Fruit fly (Drosophila melanogaster): ENCODE measurements around the gene Naa30B.

The Naa30B gene

dm6 chr3L:1488592-1489183, 16.8 kb upstream of the Naa30B start (continued):
- TF ChIP-seq Opbp (GFP tag; IDR thresholded peaks at IDR 0.05; ENCODE audit: partially characterized antibody) (peak; percentile 86), bbx (GFP tag; IDR thresholded peaks at IDR 0.05; ENCODE audit: partially characterized antibody) (peak; percentile 91), ab (GFP tag; optimal IDR thresholded peaks at IDR 0.05) (no peak), Mrtf (GFP tag; IDR thresholded peaks at IDR 0.05) (no peak), chm (GFP tag; IDR thresholded peaks at IDR 0.05) (0 out of 2 replicates have a peak, but pooled peaks have one; percentile 35), Ets65A (GFP tag) (peak; percentile 27), Nf-YA (GFP tag; IDR thresholded peaks at IDR 0.05) (0 out of 2 replicates have a peak, but pooled peaks have one; percentile 23), inv (GFP tag; IDR thresholded peaks at IDR 0.05; ENCODE audit: partially characterized antibody) (peak; percentile 58), HLH4C (GFP tag; IDR thresholded peaks at IDR 0.05; ENCODE audit: partially characterized antibody) (peak; percentile 71), zen2 (GFP tag; IDR thresholded peaks at IDR 0.05; ENCODE audit: partially characterized antibody) (peak; percentile 56; the same call in 2 of the 3 replicates), sqz (GFP tag; optimal IDR thresholded peaks at IDR 0.05) (peak; percentile 51), cwo (GFP tag; optimal IDR thresholded peaks at IDR 0.05) (peak; percentile 2), Ravus (GFP tag; IDR thresholded peaks at IDR 0.05) (no peak), Adf1 (GFP tag; IDR thresholded peaks at IDR 0.05) (peak; percentile 13; the same call in 1 of the 2 replicates), tin (GFP tag; optimal IDR thresholded peaks at IDR 0.05) (no peak), Med (GFP tag) (peak; percentile 66), Dad (GFP tag; optimal IDR thresholded peaks at IDR 0.05) (no peak), nerfin-1 (tag; optimal IDR thresholded peaks at IDR 0.05) (peak; percentile 85), pzg (GFP tag; optimal IDR thresholded peaks at IDR 0.05) (no peak), CG14860 (GFP tag; IDR thresholded peaks at IDR 0.05; ENCODE audit: partially characterized antibody) (peak; percentile 71), CG13894 (tag; optimal IDR thresholded peaks at IDR 0.05) (peak; percentile 45), so (GFP tag; IDR thresholded peaks at IDR 0.05) (peak; percentile 46; the same call in 2 of the 3 replicates), stc (GFP tag; IDR thresholded peaks at IDR 0.05) (no peak), tup (GFP tag; optimal IDR thresholded peaks at IDR 0.05) (no peak), sug (tag; optimal IDR thresholded peaks at IDR 0.05) (peak; percentile 76), ham (GFP tag; IDR thresholded peaks at IDR 0.05) (no peak), sd (tag; optimal IDR thresholded peaks at IDR 0.05) (peak; percentile 88), CG15269 (tag; optimal IDR thresholded peaks at IDR 0.05) (peak; percentile 12), knrl (GFP tag; IDR thresholded peaks at IDR 0.05; ENCODE audit: partially characterized antibody) (peak; percentile 67), nmo (GFP tag; optimal IDR thresholded peaks at IDR 0.05) (no peak), klu (GFP tag; IDR thresholded peaks at IDR 0.05) (no peak), CG1233 (GFP tag; optimal IDR thresholded peaks at IDR 0.05) (peak; percentile 4), ftz-f1 (GFP tag; optimal IDR thresholded peaks at IDR 0.05) (peak; percentile 41), CG18011 (GFP tag; optimal IDR thresholded peaks at IDR 0.05) (no peak), vvl (GFP tag; IDR thresholded peaks at IDR 0.05) (peak; percentile 50; the same call in 1 of the 2 replicates), CG3163 (GFP tag; optimal IDR thresholded peaks at IDR 0.05) (peak; percentile 1), row (GFP tag; IDR thresholded peaks at IDR 0.05) (peak; percentile 38; the same call in 1 of the 3 replicates), Atf-2 (GFP tag; optimal IDR thresholded peaks at IDR 0.05) (no peak), CG6791 (GFP tag; IDR thresholded peaks at IDR 0.05; ENCODE audit: partially characterized antibody) (peak; percentile 84), CG13296 (GFP tag; optimal IDR thresholded peaks at IDR 0.05) (peak; percentile 29), CG34376 (GFP tag; optimal IDR thresholded peaks at IDR 0.05) (peak; percentile 34), repo (GFP tag; optimal IDR thresholded peaks at IDR 0.05) (no peak), hbn (GFP tag; IDR thresholded peaks at IDR 0.05; ENCODE audit: partially characterized antibody) (peak; percentile 59), CG18262 (tag; optimal IDR thresholded peaks at IDR 0.05) (peak; percentile 12), Bgb (GFP tag; IDR thresholded peaks at IDR 0.05; ENCODE audit: partially characterized antibody) (peak; percentile 83), CG42726 (GFP tag; IDR thresholded peaks at IDR 0.05; ENCODE audit: partially characterized antibody) (peak; percentile 85), crc (GFP tag; optimal IDR thresholded peaks at IDR 0.05) (no peak), Eip74EF (GFP tag; optimal IDR thresholded peaks at IDR 0.05) (peak in 1 of 2 experiments; percentile 76)

All from whole organism, embryonic.